Fruit fly (Drosophila melanogaster) whole organism: ENCODE results near the gene RpS27A.

ENCODE experiments used
- CG8478 ChIP-seq: fragments of >200 bp; optimal IDR thresholded peaks from 2 replicates; lab custom pipeline; 2018; ENCODE audit warnings: inconsistent platforms
- pan ChIP-seq: fragments of >200 bp; optimal IDR thresholded peaks from 2 replicates; lab custom pipeline; 2017
- psq ChIP-seq: fragments of >200 bp; optimal IDR thresholded peaks from 2 replicates; lab custom pipeline; 2017

DNA sequence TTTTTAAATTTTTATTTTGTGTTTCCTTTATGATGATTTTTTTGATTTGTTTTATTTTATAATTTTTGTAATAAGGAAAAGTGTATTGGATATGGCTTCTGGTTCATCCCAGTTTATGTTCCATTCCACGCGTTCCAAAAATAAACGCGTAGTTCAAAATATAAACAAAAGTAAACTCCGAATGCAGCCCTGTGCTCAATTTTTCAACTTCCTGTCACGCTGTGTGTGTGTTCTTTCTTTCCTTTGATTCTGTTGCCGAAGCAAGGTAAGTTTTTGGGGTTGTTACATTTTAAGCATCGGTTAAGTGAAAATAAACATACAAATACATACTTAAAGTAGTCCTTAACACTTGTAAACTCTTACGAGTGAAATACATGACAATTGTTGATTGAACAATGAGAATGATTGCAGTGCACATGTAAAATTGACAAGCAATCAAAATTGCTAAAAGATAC is at the start of gene RpS27A, which contains the start of gene Ip259:
- no peak for TF ChIP-seq CG8478 (lab: Kevin White, UChicago)
- TF ChIP-seq psq (lab: Kevin White, UChicago): no peak
- TF ChIP-seq pan: no peak
